Fruit fly (Drosophila melanogaster): Measurements from ENCODE around the gene pum.

pum gene

DNA sequence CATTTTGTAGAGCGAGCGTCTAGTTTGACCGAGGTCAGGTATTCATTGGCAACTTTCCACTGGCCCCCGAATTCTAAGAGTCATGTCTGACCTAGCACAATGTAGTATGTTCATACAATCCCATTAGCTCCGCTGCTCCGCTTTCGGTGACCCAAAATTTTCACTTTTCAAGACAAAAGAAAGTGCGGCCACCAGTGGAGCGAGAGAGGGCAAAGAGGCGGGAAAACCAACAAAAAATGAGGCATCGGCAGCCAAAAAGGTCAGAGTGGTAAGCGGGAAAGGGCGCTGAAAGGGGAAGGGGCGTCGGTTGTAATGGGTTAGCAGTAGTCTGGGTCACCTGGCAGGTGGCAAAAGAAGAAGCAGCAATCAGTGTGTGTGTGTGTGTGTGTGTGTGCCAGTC, 21.9 kb downstream of the pum start (continued):
- TF ChIP-seq CG10431 (GFP tag; optimal IDR thresholded peaks at IDR 0.05): peak; percentile 47
- TF ChIP-seq Mad (GFP tag; optimal IDR thresholded peaks at IDR 0.05): no peak
- no peak for TF ChIP-seq CG43689 (GFP tag; IDR thresholded peaks at IDR 0.05)
- no peak for TF ChIP-seq B-H1 (GFP tag; IDR thresholded peaks at IDR 0.05)
- TF ChIP-seq z (GFP tag; IDR thresholded peaks at IDR 0.05): no peak
- TF ChIP-seq CG11085 (GFP tag; IDR thresholded peaks at IDR 0.05): no peak
- TF ChIP-seq cwo (GFP tag; optimal IDR thresholded peaks at IDR 0.05): no peak
- no peak for TF ChIP-seq vnd (GFP tag; IDR thresholded peaks at IDR 0.05; ENCODE audit: partially characterized antibody)
- TF ChIP-seq CG10209 (GFP tag; optimal IDR thresholded peaks at IDR 0.05): no peak
- TF ChIP-seq sna (GFP tag; IDR thresholded peaks at IDR 0.05; ENCODE audit: partially characterized antibody): no peak
- peak; percentile 83 for TF ChIP-seq gsb-n (tag; optimal IDR thresholded peaks at IDR 0.05)
- TF ChIP-seq CG1832 (GFP tag; optimal IDR thresholded peaks at IDR 0.05): no peak
- TF ChIP-seq twi (tag; optimal IDR thresholded peaks at IDR 0.05): peak; percentile 0
- no peak for TF ChIP-seq YL-1 (GFP tag; optimal IDR thresholded peaks at IDR 0.05)
- no peak for TF ChIP-seq CG8765 (GFP tag; IDR thresholded peaks at IDR 0.05)
- no peak for TF ChIP-seq croc (GFP tag; conservative IDR thresholded peaks at IDR 0.05)
- TF ChIP-seq HLH4C (GFP tag; IDR thresholded peaks at IDR 0.05; ENCODE audit: partially characterized antibody): no peak
- TF ChIP-seq tin (GFP tag; optimal IDR thresholded peaks at IDR 0.05): no peak
- TF ChIP-seq CG9797 (GFP tag; optimal IDR thresholded peaks at IDR 0.05): no peak
- TF ChIP-seq CG18619 (GFP tag; optimal IDR thresholded peaks at IDR 0.05): no peak
- TF ChIP-seq tll (GFP tag; optimal IDR thresholded peaks at IDR 0.05): no peak
- peak; percentile 33 for TF ChIP-seq fd64A (GFP tag; optimal IDR thresholded peaks at IDR 0.05)
- no peak for TF ChIP-seq prd (optimal IDR thresholded peaks at IDR 0.05)
- TF ChIP-seq prd (GFP tag; IDR thresholded peaks at IDR 0.05): 0 out of 3 replicates have a peak, but pooled peaks have one; percentile 25
- peak; percentile 2 for TF ChIP-seq CG10979 (tag; optimal IDR thresholded peaks at IDR 0.05)
- no peak for TF ChIP-seq dan (GFP tag; IDR thresholded peaks at IDR 0.05)
- TF ChIP-seq cad (GFP tag; optimal IDR thresholded peaks at IDR 0.05): no peak

dm6 chr3R:9214235-9214634, 23.2 kb downstream of the pum start:
- TF ChIP-seq Usf (GFP tag; optimal IDR thresholded peaks at IDR 0.05) (no peak), CG16813 (GFP tag; IDR thresholded peaks at IDR 0.05; ENCODE audit: partially characterized antibody) (peak; percentile 44; the same call in 2 of the 3 replicates), bab2 (GFP tag; optimal IDR thresholded peaks at IDR 0.05) (no peak), CG7745 (tag; optimal IDR thresholded peaks at IDR 0.05) (no peak), CG7963 (GFP tag; IDR thresholded peaks at IDR 0.05; ENCODE audit: partially characterized antibody) (no peak), br (optimal IDR thresholded peaks at IDR 0.05) (no peak), CTCF (GFP tag; optimal IDR thresholded peaks at IDR 0.05) (peak; percentile 47), HHEX (GFP tag; optimal IDR thresholded peaks at IDR 0.05) (no peak), chif (GFP tag; optimal IDR thresholded peaks at IDR 0.05) (no peak), Atf6 (GFP tag; IDR thresholded peaks at IDR 0.05) (no peak), YL-1 (GFP tag; optimal IDR thresholded peaks at IDR 0.05) (no peak), NK7.1 (GFP tag; optimal IDR thresholded peaks at IDR 0.05) (no peak), cato (GFP tag; optimal IDR thresholded peaks at IDR 0.05; ENCODE audit: borderline replicate concordance) (no peak), tgo (GFP tag; IDR thresholded peaks at IDR 0.05) (no peak), CG12104 (GFP tag; optimal IDR thresholded peaks at IDR 0.05) (no peak), CkIIα-i1 (GFP tag; IDR thresholded peaks at IDR 0.05) (no peak), z (GFP tag; IDR thresholded peaks at IDR 0.05) (no peak), C15 (GFP tag; IDR thresholded peaks at IDR 0.05) (no peak), CoRest (tag; optimal IDR thresholded peaks at IDR 0.05) (peak; percentile 82), H2.0 (GFP tag; IDR thresholded peaks at IDR 0.05) (no peak), CG15514 (GFP tag; optimal IDR thresholded peaks at IDR 0.05) (no peak), en (GFP tag; optimal IDR thresholded peaks at IDR 0.05) (no peak), pan (optimal IDR thresholded peaks at IDR 0.05) (no peak), pan (GFP tag; optimal IDR thresholded peaks at IDR 0.05 in 1 of 2, IDR thresholded peaks at IDR 0.05 in 1 of 2) (no peak), CG10565 (GFP tag; optimal IDR thresholded peaks at IDR 0.05) (no peak), ken (GFP tag; IDR thresholded peaks at IDR 0.05) (no peak), CG3065 (GFP tag; optimal IDR thresholded peaks at IDR 0.05) (no peak), ftz-f1 (GFP tag; optimal IDR thresholded peaks at IDR 0.05) (no peak), zfh1 (GFP tag; IDR thresholded peaks at IDR 0.05) (no peak)
